Fruit fly (Drosophila melanogaster) whole organism, pupa: ENCODE results near the gene neur.
A peak's percentile ranks its signal among the peaks of the same experiment; 100 is the strongest.

Experiments used
- CG10348 ChIP-seq: fragments of 200-800 bp; sonication (Bioruptor generic); IDR thresholded peaks from 2 replicates; pipeline ENCODE4 v1.3.6; 2022; ENCODE audit warnings: missing biosample characterization, missing genetic modification characterization
- CG12605 ChIP-seq: fragments of 200-800 bp; sonication (Bioruptor generic); IDR thresholded peaks from 2 replicates; pipeline ENCODE4 v1.3.6; 2022; ENCODE audit warnings: missing biosample characterization, missing genetic modification characterization
- CG13204 ChIP-seq: fragments of 200-800 bp; sonication (Bioruptor generic); optimal IDR thresholded peaks from 2 replicates; lab custom pipeline; 2018; ENCODE audit warnings: missing biosample characterization, mild to moderate bottlenecking, missing genetic modification characterization, moderate library complexity
- CG14655 ChIP-seq: fragments of 200-800 bp; sonication (Bioruptor generic); optimal IDR thresholded peaks from 3 replicates; lab custom pipeline; 2017; ENCODE audit warnings: mild to moderate bottlenecking, missing biosample characterization, missing genetic modification reagents, missing genetic modification characterization
- CG15710 ChIP-seq: fragments of 200-800 bp; sonication (Bioruptor generic); optimal IDR thresholded peaks from 2 replicates; lab custom pipeline; 2018; ENCODE audit warnings: missing biosample characterization, mild to moderate bottlenecking, missing genetic modification characterization, moderate library complexity
- CG17806 ChIP-seq: fragments of 200-800 bp; sonication (Bioruptor generic); optimal IDR thresholded peaks from 2 replicates; lab custom pipeline; 2018; ENCODE audit warnings: missing biosample characterization, mild to moderate bottlenecking, missing genetic modification characterization, moderate library complexity
- CG32121 ChIP-seq: fragments of 200-800 bp; sonication (Bioruptor generic); IDR thresholded peaks from 2 replicates; pipeline ENCODE4 v1.3.6; 2022; ENCODE audit warnings: missing biosample characterization, missing genetic modification characterization
- CG34367 ChIP-seq: fragments of 200-800 bp; sonication (Bioruptor generic); optimal IDR thresholded peaks from 2 replicates; lab custom pipeline; 2018; ENCODE audit warnings: missing biosample characterization, mild to moderate bottlenecking, missing genetic modification characterization
- CG4496 ChIP-seq: fragments of 200-800 bp; sonication (Bioruptor generic); IDR thresholded peaks from 3 replicates; pipeline ENCODE4 v1.3.6; 2022; ENCODE audit warnings: missing biosample characterization, missing genetic modification characterization
- CG8159 ChIP-seq: fragments of 200-800 bp; sonication (Bioruptor generic); optimal IDR thresholded peaks from 3 replicates; lab custom pipeline; 2018; ENCODE audit warnings: missing biosample characterization, mild to moderate bottlenecking, missing genetic modification characterization, moderate library complexity
- CG8301 ChIP-seq: fragments of 200-800 bp; sonication (Bioruptor generic); optimal IDR thresholded peaks from 2 replicates; lab custom pipeline; 2018; ENCODE audit warnings: missing biosample characterization, mild to moderate bottlenecking, missing genetic modification characterization
- CG9948 ChIP-seq: fragments of 200-800 bp; sonication (Bioruptor generic); optimal IDR thresholded peaks from 2 replicates; lab custom pipeline; 2018; ENCODE audit warnings: missing biosample characterization, mild to moderate bottlenecking, missing genetic modification characterization, moderate library complexity
- D1 ChIP-seq: fragments of 200-800 bp; sonication (Bioruptor generic); optimal IDR thresholded peaks from 2 replicates; lab custom pipeline; 2018; ENCODE audit warnings: missing biosample characterization, mild to moderate bottlenecking, missing genetic modification characterization, moderate library complexity
- EcR ChIP-seq: fragments of 200-800 bp; sonication (Bioruptor generic); optimal IDR thresholded peaks from 3 replicates; lab custom pipeline; 2019; ENCODE audit warnings: missing biosample characterization, missing genetic modification characterization, mild to moderate bottlenecking, moderate library complexity, missing genetic modification reagents
- Ets98B ChIP-seq: fragments of 200-800 bp; sonication (Bioruptor generic); IDR thresholded peaks from 2 replicates; pipeline ENCODE4 v1.3.6; 2022; ENCODE audit warnings: missing biosample characterization, missing genetic modification characterization
- Pif1A ChIP-seq: fragments of 200-800 bp; sonication (Bioruptor generic); optimal IDR thresholded peaks from 3 replicates; lab custom pipeline; 2016; ENCODE audit warnings: missing biosample characterization, missing genetic modification characterization
- Pif1B ChIP-seq: fragments of 200-800 bp; sonication (Bioruptor generic); optimal IDR thresholded peaks from 3 replicates; lab custom pipeline; 2016; ENCODE audit warnings: missing biosample characterization, missing genetic modification characterization
- Snoo ChIP-seq: fragments of 200-800 bp; sonication (Bioruptor generic); optimal IDR thresholded peaks from 3 replicates; lab custom pipeline; 2017; ENCODE audit warnings: missing biosample characterization, mild to moderate bottlenecking, missing genetic modification characterization, inconsistent platforms
- fd96Ca ChIP-seq: fragments of 200-800 bp; sonication (Bioruptor generic); IDR thresholded peaks from 3 replicates; pipeline ENCODE4 v1.3.6; 2022; ENCODE audit warnings: missing biosample characterization, missing genetic modification characterization
- gl ChIP-seq: fragments of 200-800 bp; sonication (Bioruptor generic); optimal IDR thresholded peaks from 2 replicates; lab custom pipeline; 2018; ENCODE audit warnings: missing biosample characterization, mild to moderate bottlenecking, missing genetic modification characterization
- rn ChIP-seq: fragments of 200-800 bp; sonication (Bioruptor generic); IDR thresholded peaks from 2 replicates; pipeline ENCODE4 v1.3.6; 2022; ENCODE audit warnings: missing biosample characterization, missing genetic modification characterization

Gene neur

DNA sequence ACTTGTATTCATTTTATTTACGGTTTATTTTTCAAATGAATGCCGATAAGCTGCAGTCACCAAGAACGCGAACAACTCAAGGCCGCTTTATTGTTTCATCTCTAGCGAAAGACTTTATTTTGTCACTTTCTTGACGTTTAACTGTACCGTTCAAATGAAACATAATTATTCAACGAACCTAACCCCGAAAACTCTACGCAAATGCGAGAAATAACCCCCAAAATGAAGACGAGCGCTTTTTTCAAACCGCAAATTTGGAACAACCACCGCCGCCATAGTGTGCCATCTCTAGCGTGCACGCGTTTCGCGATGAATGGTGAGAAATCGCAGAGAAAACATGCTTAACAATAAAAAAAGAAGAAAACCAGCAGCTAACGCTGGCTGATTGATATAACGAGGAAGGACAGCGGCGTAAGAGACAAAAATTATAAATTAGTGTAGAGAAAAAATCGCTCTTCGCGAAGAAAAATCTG is 54.6 kb downstream of the neur start, which contains the start of gene CG11970:
Gene CG11970, plus strand, starts transcription at position 117 of the 473 bp plus-strand sequence.
- no peak for TF ChIP-seq Pif1B (GFP tag; lab: Kevin White, UChicago)
- no peak for TF ChIP-seq CG14655 (GFP tag; lab: Kevin White, UChicago)
- TF ChIP-seq CG8301, result no peak
- TF ChIP-seq CG12605 (GFP tag; lab: Robert Waterston, UW), result no peak
- no peak for TF ChIP-seq CG9948 (tag; lab: Kevin White, UChicago)
- TF ChIP-seq CG32121 (GFP tag; lab: Robert Waterston, UW), result no peak
- TF ChIP-seq CG4496 (GFP tag; lab: Robert Waterston, UW), result no peak
- TF ChIP-seq rn (GFP tag; lab: Robert Waterston, UW), result no peak
- no peak for TF ChIP-seq Pif1A
- no peak for TF ChIP-seq CG34367 (tag; lab: Kevin White, UChicago)
- no peak for TF ChIP-seq CG13204
- no peak for TF ChIP-seq Ets98B
- TF ChIP-seq CG15710 (tag; lab: Kevin White, UChicago), result no peak
- TF ChIP-seq, all 21 proteins: peak for 0

dm6 chr3R:8984141-8984540 is 55.1 kb downstream of the neur start, which contains the start of gene RagA-B:
Gene RagA-B, minus strand, starts transcription at chr3R:8984315.
- TF ChIP-seq CG4496 (GFP tag; lab: Robert Waterston, UW) (no peak), CG34367 (tag; lab: Kevin White, UChicago) (no peak), rn (GFP tag; lab: Robert Waterston, UW) (no peak)

DNA sequence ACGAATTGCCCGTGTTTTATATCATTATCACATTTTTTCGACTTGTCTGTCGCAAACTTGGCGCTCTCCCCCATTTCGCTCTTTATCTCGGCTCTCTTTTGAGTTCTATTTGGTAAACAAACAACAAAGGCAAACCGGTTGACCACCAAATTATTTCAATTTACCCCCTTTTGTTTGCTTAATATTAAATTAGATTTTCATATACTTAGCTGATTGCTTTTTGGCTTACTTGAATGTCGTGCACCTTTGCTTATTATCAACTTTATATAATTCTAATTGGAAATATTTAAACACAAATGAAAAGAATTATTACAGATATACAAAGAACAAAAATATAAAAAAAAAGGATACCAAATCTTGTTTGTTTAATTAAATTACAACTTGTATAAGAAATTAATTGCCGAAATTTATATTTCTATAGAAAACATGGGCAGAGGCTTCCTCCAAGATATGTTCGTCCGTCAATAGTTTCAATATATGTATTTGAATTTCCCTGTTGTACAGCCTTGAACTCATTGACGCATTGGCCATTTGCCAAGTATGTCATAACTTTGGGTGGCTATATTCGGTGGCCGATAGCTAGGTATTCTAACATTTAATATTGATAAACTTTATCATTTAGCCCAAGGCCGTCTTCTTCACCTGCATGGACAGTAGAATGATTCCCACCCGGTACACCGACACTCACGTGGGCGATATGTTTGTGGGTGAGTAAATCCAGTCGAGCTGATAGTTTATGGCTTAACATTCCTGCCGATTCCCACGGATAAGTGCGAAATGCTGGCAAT is 57.9 kb downstream of the neur start:
- TF ChIP-seq D1 (no peak), fd96Ca (GFP tag; lab: Robert Waterston, UW) (no peak), CG8301 (no peak), CG14655 (GFP tag; lab: Kevin White, UChicago) (no peak), Ets98B (no peak), CG34367 (tag; lab: Kevin White, UChicago) (no peak)

dm6 chr3R:8980776-8981165 is 58.5 kb downstream of the neur start, which contains the start of gene CAHbeta:
Gene CAHbeta, plus strand, starts transcription at chr3R:8980860.
- TF ChIP-seq EcR (GFP tag; lab: Kevin White, UChicago) (no peak), Ets98B (peak; percentile 42; the same call in 1 of the 2 replicates), CG10348 (GFP tag; lab: Robert Waterston, UW) (no peak), Pif1B (GFP tag; lab: Kevin White, UChicago) (no peak), CG32121 (GFP tag; lab: Robert Waterston, UW) (no peak), CG12605 (GFP tag; lab: Robert Waterston, UW) (peak; percentile 58), fd96Ca (GFP tag; lab: Robert Waterston, UW) (no peak), CG13204 (no peak)

DNA sequence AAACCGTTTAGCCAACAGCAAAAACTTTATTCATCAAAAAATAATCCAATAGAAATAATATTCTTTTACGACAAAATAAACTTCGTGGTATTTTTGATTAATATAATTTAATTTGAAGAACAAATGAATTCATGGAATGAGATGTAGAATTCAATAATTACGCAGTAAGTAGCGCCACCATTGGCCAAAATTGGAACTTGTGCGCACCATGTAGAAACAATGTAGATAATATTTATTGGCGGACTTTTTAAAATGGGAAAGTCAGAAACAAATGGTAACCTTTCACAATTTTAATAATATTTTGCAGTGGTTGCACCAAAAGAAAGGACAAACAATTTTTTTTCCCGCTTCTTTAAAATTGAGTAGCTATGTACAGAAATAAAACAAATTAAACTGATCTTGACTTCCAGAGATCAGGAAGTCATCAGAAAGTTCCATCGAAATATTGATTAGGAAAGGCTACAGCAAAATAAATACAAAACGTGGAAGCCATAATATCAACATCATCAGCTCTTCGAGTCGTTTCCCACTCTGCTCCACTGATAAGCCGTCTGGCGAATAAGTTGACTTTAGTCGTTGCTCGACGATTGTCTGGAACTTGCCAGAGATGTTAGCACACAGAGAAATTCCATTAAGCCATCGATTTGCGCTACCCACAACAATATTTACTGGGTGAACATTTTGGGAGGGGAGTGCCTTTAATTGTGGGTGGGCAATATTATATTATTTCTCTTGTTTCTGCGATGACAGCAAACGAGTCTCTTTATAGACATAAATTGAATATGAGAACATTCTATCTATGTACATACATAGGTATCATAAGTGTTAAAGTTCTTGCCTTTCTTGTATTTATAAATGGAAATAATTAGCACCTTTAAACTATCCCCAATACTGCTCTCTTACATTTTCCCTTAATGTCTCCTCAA is 59.2 kb downstream of the neur start:
- TF ChIP-seq CG8159 (peak; percentile 17), gl (tag; lab: Kevin White, UChicago) (peak; percentile 9), Snoo (tag; lab: Kevin White, UChicago) (peak; percentile 18), fd96Ca (GFP tag; lab: Robert Waterston, UW) (peak; percentile 24; the same call in 1 of the 3 replicates), CG8301 (peak; percentile 19), CG17806 (tag; lab: Kevin White, UChicago) (no peak), CG12605 (GFP tag; lab: Robert Waterston, UW) (peak; percentile 15; the same call in 1 of the 2 replicates), CG10348 (GFP tag; lab: Robert Waterston, UW) (no peak), CG34367 (tag; lab: Kevin White, UChicago) (no peak), D1 (peak; percentile 63), CG15710 (tag; lab: Kevin White, UChicago) (no peak), CG32121 (GFP tag; lab: Robert Waterston, UW) (no peak)

DNA sequence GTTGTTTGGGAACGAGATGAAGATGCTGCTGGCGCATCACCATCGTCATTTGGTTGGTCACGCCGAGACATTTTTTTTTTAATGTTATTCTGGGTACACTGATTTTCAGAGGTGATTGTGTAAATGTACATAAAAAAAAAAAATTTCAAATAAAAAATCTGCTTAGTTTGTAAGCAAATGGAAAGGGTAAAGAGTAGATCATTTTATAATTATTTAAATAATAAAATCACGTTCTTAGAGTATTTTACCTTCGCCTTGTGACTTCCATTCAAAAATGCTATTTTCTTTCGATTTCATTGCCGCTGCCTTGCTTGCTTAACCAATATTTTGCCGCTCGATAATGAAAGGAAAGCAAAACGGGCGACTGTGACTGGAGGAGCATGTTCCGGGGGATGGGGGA is 60.5 kb downstream of the neur start:
- TF ChIP-seq CG14655 (GFP tag; lab: Kevin White, UChicago) (no peak), Ets98B (no peak), fd96Ca (GFP tag; lab: Robert Waterston, UW) (no peak), CG8159 (peak; percentile 74), CG13204 (peak; percentile 4), CG9948 (tag; lab: Kevin White, UChicago) (peak; percentile 46), gl (tag; lab: Kevin White, UChicago) (no peak), D1 (peak; percentile 8), CG10348 (GFP tag; lab: Robert Waterston, UW) (no peak), Pif1B (GFP tag; lab: Kevin White, UChicago) (peak; percentile 55), CG8301 (no peak), CG15710 (tag; lab: Kevin White, UChicago) (peak; percentile 74), CG32121 (GFP tag; lab: Robert Waterston, UW) (no peak), CG12605 (GFP tag; lab: Robert Waterston, UW) (no peak), CG34367 (tag; lab: Kevin White, UChicago) (peak; percentile 20), Snoo (tag; lab: Kevin White, UChicago) (peak; percentile 84), Pif1A (peak; percentile 38), rn (GFP tag; lab: Robert Waterston, UW) (no peak), CG4496 (GFP tag; lab: Robert Waterston, UW) (no peak), CG17806 (tag; lab: Kevin White, UChicago) (peak; percentile 47), EcR (GFP tag; lab: Kevin White, UChicago) (no peak)
